Worm (Caenorhabditis elegans): ENCODE measurements around the gene F23H12.5.
"Not testable (repeated sequence)": the region's sequence is repeated elsewhere in the genome, so short reads cannot be mapped to it uniquely, and the experiment has no call there.

F23H12.5 gene

ce11 chrV:12369437-12369836 is 11.0 kb downstream of the F23H12.5 start, which contains the start of gene gcy-13:
TSS of gene gcy-13 (minus strand) at chrV:12369537.
- no peak for TF ChIP-seq hmbx-1 (tag; optimal IDR thresholded peaks at IDR 0.05)
- TF ChIP-seq ets-7 (tag; optimal IDR thresholded peaks at IDR 0.05) = no peak
- no peak for TF ChIP-seq sea-1 (GFP tag; conservative IDR thresholded peaks at IDR 0.05)
- TF ChIP-seq flt-1 (GFP tag; IDR thresholded peaks at IDR 0.05) = no peak
- TF ChIP-seq tra-4 (tag; optimal IDR thresholded peaks at IDR 0.05) = no peak
- TF ChIP-seq pes-1 (GFP tag; IDR thresholded peaks at IDR 0.05) = no peak
- no peak for TF ChIP-seq ceh-13 (GFP tag; optimal IDR thresholded peaks at IDR 0.05)
- TF ChIP-seq scrt-1 (GFP tag; IDR thresholded peaks at IDR 0.05) = no peak
- no peak for TF ChIP-seq hmg-4 (GFP tag; optimal IDR thresholded peaks at IDR 0.05)
- TF ChIP-seq hnd-1 (tag; optimal IDR thresholded peaks at IDR 0.05) = no peak
- TF ChIP-seq aly-1 (tag; optimal IDR thresholded peaks at IDR 0.05) = no peak
- no peak for TF ChIP-seq ceh-36 (tag; optimal IDR thresholded peaks at IDR 0.05)
- TF ChIP-seq B0310.2 (tag; optimal IDR thresholded peaks at IDR 0.05) = no peak
- no peak for TF ChIP-seq F13C5.2 (tag; optimal IDR thresholded peaks at IDR 0.05)
- no peak for TF ChIP-seq tbx-11 (GFP tag; IDR thresholded peaks at IDR 0.05)

ce11 chrV:12371386-12371785 is 12.9 kb downstream of the F23H12.5 start, which contains the start of gene F23H12.7:
TSS of gene F23H12.7 (plus strand) at chrV:12371686.
- TF ChIP-seq ceh-13 (GFP tag; optimal IDR thresholded peaks at IDR 0.05) (no peak), pes-1 (GFP tag; IDR thresholded peaks at IDR 0.05) (no peak), F13C5.2 (tag; optimal IDR thresholded peaks at IDR 0.05) (no peak)

- TF ChIP-seq pes-1 (GFP tag; IDR thresholded peaks at IDR 0.05); ceh-36 (tag; optimal IDR thresholded peaks at IDR 0.05); sea-1 (GFP tag; conservative IDR thresholded peaks at IDR 0.05): not testable (repeated sequence)
Measured at ce11 chrV:12374252-12374651, 15.8 kb downstream of the F23H12.5 start, which contains the start of gene F23H12.10. TSS of gene F23H12.10 (minus strand) at chrV:12374263.

- TF ChIP-seq hnd-1 (tag; optimal IDR thresholded peaks at IDR 0.05) (no peak), sea-1 (GFP tag; conservative IDR thresholded peaks at IDR 0.05) (no peak), ets-7 (tag; optimal IDR thresholded peaks at IDR 0.05) (no peak), ceh-36 (tag; optimal IDR thresholded peaks at IDR 0.05) (no peak), ceh-13 (GFP tag; optimal IDR thresholded peaks at IDR 0.05) (no peak), tbx-11 (GFP tag; IDR thresholded peaks at IDR 0.05) (no peak), pes-1 (GFP tag; IDR thresholded peaks at IDR 0.05) (no peak), hmg-4 (GFP tag; optimal IDR thresholded peaks at IDR 0.05) (no peak), tra-4 (tag; optimal IDR thresholded peaks at IDR 0.05) (no peak), flt-1 (GFP tag; IDR thresholded peaks at IDR 0.05) (no peak)
Measured at ce11 chrV:12377256-12377655, 18.8 kb downstream of the F23H12.5 start, which contains the start of gene K01D12.1. TSS of gene K01D12.1 (plus strand) at chrV:12377556.

- TF ChIP-seq hmg-4 (GFP tag; optimal IDR thresholded peaks at IDR 0.05) (no peak), ama-1 (optimal IDR thresholded peaks at IDR 0.05) (no peak), F13C5.2 (tag; optimal IDR thresholded peaks at IDR 0.05) (no peak), tbx-37 (GFP tag; conservative IDR thresholded peaks at IDR 0.05) (no peak), ceh-13 (GFP tag; optimal IDR thresholded peaks at IDR 0.05) (no peak), flt-1 (GFP tag; IDR thresholded peaks at IDR 0.05) (no peak), sea-1 (GFP tag; conservative IDR thresholded peaks at IDR 0.05) (no peak), B0310.2 (tag; optimal IDR thresholded peaks at IDR 0.05) (no peak), tbx-11 (GFP tag; IDR thresholded peaks at IDR 0.05) (no peak), aly-1 (tag; optimal IDR thresholded peaks at IDR 0.05) (no peak), pes-1 (GFP tag; IDR thresholded peaks at IDR 0.05) (no peak), ceh-36 (tag; optimal IDR thresholded peaks at IDR 0.05) (no peak), tra-4 (tag; optimal IDR thresholded peaks at IDR 0.05) (no peak), hnd-1 (tag; optimal IDR thresholded peaks at IDR 0.05) (no peak)
Measured at ce11 chrV:12386154-12386553, 27.7 kb downstream of the F23H12.5 start, which contains the start of gene K01D12.15. TSS of gene K01D12.15 (plus strand) at chrV:12386454.

- TF ChIP-seq sea-1 (GFP tag; conservative IDR thresholded peaks at IDR 0.05) (no peak), F13C5.2 (tag; optimal IDR thresholded peaks at IDR 0.05) (no peak), hmg-4 (GFP tag; optimal IDR thresholded peaks at IDR 0.05) (no peak), hmbx-1 (tag; optimal IDR thresholded peaks at IDR 0.05) (no peak), flt-1 (GFP tag; IDR thresholded peaks at IDR 0.05) (no peak), ama-1 (optimal IDR thresholded peaks at IDR 0.05) (no peak), aly-1 (tag; optimal IDR thresholded peaks at IDR 0.05) (no peak), tbx-11 (GFP tag; IDR thresholded peaks at IDR 0.05) (no peak), tbx-37 (GFP tag; conservative IDR thresholded peaks at IDR 0.05) (no peak)
Measured at ce11 chrV:12395699-12396098, 37.3 kb downstream of the F23H12.5 start, which contains the start of gene twk-14. TSS of gene twk-14 (minus strand) at chrV:12395706.

- no peak for TF ChIP-seq aly-1 (tag; optimal IDR thresholded peaks at IDR 0.05)
- no peak for TF ChIP-seq ama-1 (optimal IDR thresholded peaks at IDR 0.05)
- TF ChIP-seq hmbx-1 (tag; optimal IDR thresholded peaks at IDR 0.05) = no peak
- TF ChIP-seq sea-1 (GFP tag; conservative IDR thresholded peaks at IDR 0.05) = no peak
- TF ChIP-seq ets-7 (tag; optimal IDR thresholded peaks at IDR 0.05) = no peak
- TF ChIP-seq pes-1 (GFP tag; IDR thresholded peaks at IDR 0.05) = no peak
- TF ChIP-seq B0310.2 (tag; optimal IDR thresholded peaks at IDR 0.05) = no peak
- TF ChIP-seq ceh-36 (tag; optimal IDR thresholded peaks at IDR 0.05) = no peak
- no peak for TF ChIP-seq tbx-11 (GFP tag; IDR thresholded peaks at IDR 0.05)
- no peak for TF ChIP-seq tbx-37 (GFP tag; conservative IDR thresholded peaks at IDR 0.05)
- no peak for TF ChIP-seq F13C5.2 (tag; optimal IDR thresholded peaks at IDR 0.05)
- TF ChIP-seq hmg-4 (GFP tag; optimal IDR thresholded peaks at IDR 0.05) = no peak
- TF ChIP-seq flt-1 (GFP tag; IDR thresholded peaks at IDR 0.05) = no peak
- TF ChIP-seq hnd-1 (tag; optimal IDR thresholded peaks at IDR 0.05) = no peak
- no peak for TF ChIP-seq tra-4 (tag; optimal IDR thresholded peaks at IDR 0.05)
- TF ChIP-seq ceh-13 (GFP tag; optimal IDR thresholded peaks at IDR 0.05) = no peak
- TF ChIP-seq scrt-1 (GFP tag; IDR thresholded peaks at IDR 0.05) = no peak
Measured at ce11 chrV:12397545-12397944, 39.1 kb downstream of the F23H12.5 start, which contains the start of gene K01D12.5. TSS of gene K01D12.5 (plus strand) at chrV:12397845.
